Worm (Caenorhabditis elegans) whole organism, young adult: ENCODE data around the gene F56H9.6.

Experiments
- F52B5.7 ChIP-seq: sonication (generic microtip); optimal IDR thresholded peaks from 2 replicates; lab custom pipeline; 2016; ENCODE audit warnings: mild to moderate bottlenecking, missing genetic modification characterization, missing compliant biosample characterization
- ama-1 ChIP-seq, 3 experiments: fragments of 150-350 bp in 1 of 3; sonication (generic microtip) in 2 of 3; optimal IDR thresholded peaks; 2 replicates each; lab custom pipeline; 2014 to 2018; ENCODE audit warnings: missing biosample characterization in 2 of 3, missing genetic modification characterization in 2 of 3, missing genetic modification reagents in 2 of 3
- efl-1 ChIP-seq: fragments of 150-350 bp; optimal IDR thresholded peaks from 2 replicates; lab custom pipeline; 2014; ENCODE audit warnings: missing biosample characterization, missing genetic modification reagents, missing genetic modification characterization
- madf-8 ChIP-seq: fragments of 200-800 bp; sonication (Bioruptor generic); conservative IDR thresholded peaks from 2 replicates; pipeline ENCODE4 v1.3.6; 2022; ENCODE audit warnings: missing genetic modification reagents, missing genetic modification characterization, missing compliant biosample characterization
- sea-2 ChIP-seq: fragments of 200-800 bp; sonication (Bioruptor generic); IDR thresholded peaks from 2 replicates; pipeline ENCODE4 v1.3.6; 2022; ENCODE audit warnings: missing genetic modification characterization, missing compliant biosample characterization
- snpc-4 ChIP-seq, 5 experiments: fragments of 150-350 bp in 1 of 5; sonication (generic microtip) in 4 of 5; optimal IDR thresholded peaks; 2 replicates each; lab custom pipeline; 2014 to 2018; ENCODE audit warnings: missing genetic modification characterization in 5 of 5, missing biosample characterization in 3 of 5, antibody characterized with exemption in 2 of 5, mild to moderate bottlenecking in 2 of 5, missing compliant biosample characterization in 2 of 5, missing genotype in 2 of 5, moderate library complexity in 2 of 5, missing genetic modification reagents in 1 of 5
- ztf-28 ChIP-seq: fragments of 200-800 bp; sonication (Bioruptor generic); IDR thresholded peaks from 2 replicates; pipeline ENCODE4 v1.3.6; 2022; ENCODE audit warnings: missing genetic modification reagents, missing genetic modification characterization, missing compliant biosample characterization

DNA sequence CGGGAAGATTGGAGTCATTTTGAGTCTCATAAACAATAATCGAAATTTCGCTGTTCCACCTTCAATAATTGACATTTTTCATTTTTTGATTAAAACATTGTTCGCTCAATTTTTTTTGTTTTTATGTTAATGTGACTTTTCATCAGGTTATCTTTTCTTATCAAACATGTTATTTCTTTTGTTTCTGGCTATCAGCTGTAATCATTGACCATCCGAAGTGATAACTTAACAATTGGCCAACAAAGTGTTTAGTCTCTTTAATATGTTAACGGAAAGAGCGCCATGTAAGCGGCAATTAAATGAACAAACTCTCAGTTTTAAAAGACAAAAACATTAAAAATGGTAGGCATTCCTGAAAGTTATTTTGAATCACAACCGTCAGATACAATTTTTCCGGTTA lies 4.4 kb upstream of the F56H9.6 start:
- no peak for TF ChIP-seq madf-8 (GFP tag; lab: Robert Waterston, UW)
- no peak for TF ChIP-seq efl-1 (GFP tag; lab: Kevin White, UChicago)
- TF ChIP-seq sea-2 = no peak
- TF ChIP-seq F52B5.7 (tag; lab: Kevin White, UChicago) = no peak
- no peak for TF ChIP-seq ztf-28 (GFP tag; lab: Robert Waterston, UW)
- no peak for TF ChIP-seq ama-1 (optimal IDR thresholded peaks at IDR 0.05; lab: Kevin White, UChicago)
- TF ChIP-seq ama-1 (GFP tag; optimal IDR thresholded peaks at IDR 0.05; lab: Kevin White, UChicago) = no peak
- TF ChIP-seq snpc-4 (GFP tag; optimal IDR thresholded peaks at IDR 0.05; lab: Kevin White, UChicago) = no peak
- no peak for TF ChIP-seq snpc-4 (tag; optimal IDR thresholded peaks at IDR 0.05; lab: Kevin White, UChicago)
